Worm (Caenorhabditis elegans) whole organism, L2 larva: ENCODE data around the gene zig-12.

Experiments used
- nhr-12 ChIP-seq: fragments of 150-350 bp; optimal IDR thresholded peaks from 2 replicates; lab custom pipeline; 2014; ENCODE audit warnings: missing biosample characterization, missing genetic modification characterization
- unc-62 ChIP-seq: fragments of 150-350 bp; optimal IDR thresholded peaks from 2 replicates; lab custom pipeline; 2014; ENCODE audit warnings: missing biosample characterization, missing genetic modification reagents, missing genetic modification characterization

- TF ChIP-seq nhr-12 (tag; lab: Kevin White, UChicago) (no peak), unc-62 (GFP tag; lab: Kevin White, UChicago) (no peak)
Observed at ce11 chrX:8790093-8790492, 26.4 kb downstream of the zig-12 start.
